Fruit fly (Drosophila melanogaster): ENCODE data around the gene mRpL38.

The mRpL38 gene

DNA sequence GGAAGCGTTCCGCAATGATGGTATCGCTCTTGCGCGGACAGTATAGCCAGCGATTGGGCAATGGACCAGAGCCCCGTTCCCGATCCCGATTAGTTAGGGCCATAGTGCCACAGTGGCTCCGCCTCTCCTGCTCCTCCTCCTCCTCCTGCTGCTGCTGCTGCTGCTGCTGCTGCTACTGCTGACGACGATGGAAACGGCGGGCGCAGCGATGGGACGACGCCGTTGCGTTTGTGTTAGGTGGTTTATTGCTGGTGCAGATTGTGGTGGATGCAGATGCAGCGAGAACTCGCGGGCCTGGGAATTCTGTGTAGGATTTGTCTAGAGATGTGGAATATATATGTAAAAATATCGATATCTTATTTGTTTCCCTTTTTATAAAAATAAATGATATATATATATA, 16.4 kb downstream of the mRpL38 start, which contains the start of gene mRNA-cap:
TSS of gene mRNA-cap (minus strand) at position 344 of the 400 bp plus-strand sequence.
- TF ChIP-seq CG14710 (tag; optimal IDR thresholded peaks at IDR 0.05) (no peak), CG4424 (GFP tag; optimal IDR thresholded peaks at IDR 0.05) (no peak), CG4617 (GFP tag; optimal IDR thresholded peaks at IDR 0.05; ENCODE audit: borderline replicate concordance) (peak; percentile 73), ci (GFP tag; IDR thresholded peaks at IDR 0.05) (no peak), CrebB (tag; optimal IDR thresholded peaks at IDR 0.05) (no peak), MESR4 (GFP tag; optimal IDR thresholded peaks at IDR 0.05) (peak; percentile 96), MBD-R2 (GFP tag; IDR thresholded peaks at IDR 0.05) (0 out of 2 replicates have a peak, but pooled peaks have one; percentile 22), zfh2 (GFP tag; optimal IDR thresholded peaks at IDR 0.05) (no peak), CG17385 (GFP tag; optimal IDR thresholded peaks at IDR 0.05) (no peak), gem (tag; optimal IDR thresholded peaks at IDR 0.05) (no peak), Jarid2 (GFP tag; optimal IDR thresholded peaks at IDR 0.05) (no peak), pan (optimal IDR thresholded peaks at IDR 0.05) (no peak), pan (GFP tag; optimal IDR thresholded peaks at IDR 0.05 in 1 of 2, IDR thresholded peaks at IDR 0.05 in 1 of 2) (no peak), Dfd (GFP tag; optimal IDR thresholded peaks at IDR 0.05) (peak in 1 of 2 experiments; percentile 81), Ada2b (GFP tag; IDR thresholded peaks at IDR 0.05) (no peak), cwo (GFP tag; optimal IDR thresholded peaks at IDR 0.05) (no peak), CG15011 (GFP tag; optimal IDR thresholded peaks at IDR 0.05) (no peak), CG30403 (GFP tag; optimal IDR thresholded peaks at IDR 0.05) (no peak), fu2 (GFP tag; optimal IDR thresholded peaks at IDR 0.05) (no peak), aop (GFP tag; IDR thresholded peaks at IDR 0.05) (no peak), YL-1 (GFP tag; optimal IDR thresholded peaks at IDR 0.05) (peak; percentile 36), Sry-δ (GFP tag; optimal IDR thresholded peaks at IDR 0.05) (peak; percentile 37), yki (optimal IDR thresholded peaks at IDR 0.05) (no peak), CG17361 (GFP tag; IDR thresholded peaks at IDR 0.05) (no peak), CG32532 (GFP tag; IDR thresholded peaks at IDR 0.05) (no peak), cas (GFP tag; IDR thresholded peaks at IDR 0.05) (no peak)

DNA sequence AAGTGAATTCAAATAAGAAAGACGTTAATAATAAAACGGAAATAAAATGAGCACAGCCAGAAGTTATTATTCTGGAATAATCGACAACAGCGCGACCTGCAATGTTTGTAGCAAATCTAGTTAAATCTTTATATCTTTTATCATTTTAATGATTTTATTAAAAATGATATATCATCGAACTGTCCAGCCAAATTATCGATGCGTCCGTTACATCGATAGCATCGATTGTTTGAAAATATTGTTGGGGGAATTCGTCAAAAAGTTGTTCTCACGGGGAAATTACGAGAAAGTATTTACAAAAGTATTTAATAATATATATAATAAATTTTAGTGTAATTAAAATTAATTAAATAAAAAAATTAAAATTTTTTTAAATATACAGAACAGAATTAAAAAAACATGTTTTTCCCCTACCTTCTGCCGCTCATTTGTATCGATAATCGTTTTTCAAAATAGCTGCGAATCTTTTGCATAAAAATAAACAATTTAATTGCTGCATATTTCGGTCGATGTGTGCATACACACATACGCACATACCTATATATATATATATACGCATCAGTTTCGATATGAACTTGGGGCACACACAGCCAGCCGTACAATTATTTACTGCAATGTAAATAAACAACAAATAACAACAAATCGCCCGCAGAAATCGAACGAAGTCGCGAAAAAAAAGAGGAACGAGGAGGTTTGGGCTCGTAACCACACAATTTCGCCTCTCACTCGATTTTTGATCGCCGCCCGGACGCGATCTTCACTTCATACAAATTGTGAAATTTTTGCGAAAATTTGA, 17.1 kb downstream of the mRpL38 start, which contains the start of gene CG32599:
TSS of gene CG32599 (plus strand) at position 746 of the 796 bp plus-strand sequence.
- TF ChIP-seq gro (GFP tag; optimal IDR thresholded peaks at IDR 0.05) (no peak), Xbp1 (GFP tag; optimal IDR thresholded peaks at IDR 0.05) (peak; percentile 14), nmo (GFP tag; optimal IDR thresholded peaks at IDR 0.05) (peak; percentile 48), grau (tag; optimal IDR thresholded peaks at IDR 0.05) (peak; percentile 46), Scr (GFP tag; IDR thresholded peaks at IDR 0.05; ENCODE audit: partially characterized antibody) (peak; percentile 68), Hmr (GFP tag; optimal IDR thresholded peaks at IDR 0.05) (peak; percentile 38), fd3F (GFP tag; optimal IDR thresholded peaks at IDR 0.05) (no peak), salm (tag; optimal IDR thresholded peaks at IDR 0.05) (no peak), D19A (tag; optimal IDR thresholded peaks at IDR 0.05) (peak; percentile 37), sug (tag; optimal IDR thresholded peaks at IDR 0.05) (no peak), CG12104 (GFP tag; optimal IDR thresholded peaks at IDR 0.05) (peak; percentile 3), CG17328 (GFP tag; IDR thresholded peaks at IDR 0.05) (peak; percentile 47; the same call in 1 of the 2 replicates), gcm (GFP tag; optimal IDR thresholded peaks at IDR 0.05) (no peak), CG6272 (GFP tag; IDR thresholded peaks at IDR 0.05) (peak; percentile 26; the same call in 1 of the 2 replicates), gsb-n (tag; optimal IDR thresholded peaks at IDR 0.05) (no peak), vvl (GFP tag; IDR thresholded peaks at IDR 0.05) (peak; percentile 70), az2 (GFP tag; optimal IDR thresholded peaks at IDR 0.05) (peak; percentile 9), CG6765 (GFP tag; optimal IDR thresholded peaks at IDR 0.05) (no peak), Oli (tag; optimal IDR thresholded peaks at IDR 0.05) (peak; percentile 11), CG13296 (GFP tag; optimal IDR thresholded peaks at IDR 0.05) (peak; percentile 14), CG7556 (GFP tag; optimal IDR thresholded peaks at IDR 0.05) (no peak), HLHmδ (GFP tag; optimal IDR thresholded peaks at IDR 0.05) (no peak), slou (GFP tag; optimal IDR thresholded peaks at IDR 0.05) (no peak), CG10321 (GFP tag; IDR thresholded peaks at IDR 0.05) (no peak), Aef1 (GFP tag; IDR thresholded peaks at IDR 0.05) (0 out of 3 replicates have a peak, but pooled peaks have one; percentile 23)

All from whole organism, embryonic.